Fruit fly (Drosophila melanogaster): ENCODE data around the gene Uros1.

The Uros1 gene

dm6 chrX:8900094-8900493, at the start of gene Uros1 (continued):
- no peak for TF ChIP-seq CG8290 (GFP tag; optimal IDR thresholded peaks at IDR 0.05)
- no peak for TF ChIP-seq CG8290 (tag; optimal IDR thresholded peaks at IDR 0.05)
- peak; percentile 5 for TF ChIP-seq Nf-YC (tag; optimal IDR thresholded peaks at IDR 0.05)
- TF ChIP-seq Rfx (GFP tag; IDR thresholded peaks at IDR 0.05): peak; percentile 55; the same call in 1 of the 2 replicates
- TF ChIP-seq ci (GFP tag; IDR thresholded peaks at IDR 0.05): peak; percentile 62; the same call in 1 of the 3 replicates
- peak; percentile 17 for TF ChIP-seq bab2 (GFP tag; optimal IDR thresholded peaks at IDR 0.05)
- TF ChIP-seq CG11696 (GFP tag; IDR thresholded peaks at IDR 0.05): 0 out of 2 replicates have a peak, but pooled peaks have one; percentile 41
- no peak for TF ChIP-seq vnd (GFP tag; IDR thresholded peaks at IDR 0.05; ENCODE audit: partially characterized antibody)
- no peak for TF ChIP-seq en (GFP tag; optimal IDR thresholded peaks at IDR 0.05)
- peak; percentile 51 for TF ChIP-seq BEAF-32 (GFP tag; optimal IDR thresholded peaks at IDR 0.05)
- no peak for TF ChIP-seq Hr78 (GFP tag; optimal IDR thresholded peaks at IDR 0.05)
- TF ChIP-seq zf30C (GFP tag; optimal IDR thresholded peaks at IDR 0.05): no peak
- TF ChIP-seq CG6791 (GFP tag; IDR thresholded peaks at IDR 0.05; ENCODE audit: partially characterized antibody): no peak
- no peak for TF ChIP-seq Hr39 (optimal IDR thresholded peaks at IDR 0.05)
- TF ChIP-seq CG15514 (GFP tag; optimal IDR thresholded peaks at IDR 0.05): peak; percentile 35
- no peak for TF ChIP-seq CG8478 (optimal IDR thresholded peaks at IDR 0.05)
- peak; percentile 63; the same call in 1 of the 2 replicates for TF ChIP-seq CG32772 (GFP tag; IDR thresholded peaks at IDR 0.05)
- no peak for TF ChIP-seq Hmr (GFP tag; optimal IDR thresholded peaks at IDR 0.05)
- no peak for TF ChIP-seq pan (optimal IDR thresholded peaks at IDR 0.05)
- TF ChIP-seq pan (GFP tag; optimal IDR thresholded peaks at IDR 0.05 in 1 of 2, IDR thresholded peaks at IDR 0.05 in 1 of 2): peak in 1 of 2 experiments; percentile 74
- no peak for TF ChIP-seq so (GFP tag; IDR thresholded peaks at IDR 0.05)
- no peak for TF ChIP-seq cwo (GFP tag; optimal IDR thresholded peaks at IDR 0.05)
- TF ChIP-seq CTCF (GFP tag; optimal IDR thresholded peaks at IDR 0.05): no peak
- no peak for TF ChIP-seq pros (GFP tag; optimal IDR thresholded peaks at IDR 0.05)
- TF ChIP-seq toy (GFP tag; IDR thresholded peaks at IDR 0.05): 0 out of 2 replicates have a peak, but pooled peaks have one; percentile 20
- peak; percentile 20 for TF ChIP-seq Sry-δ (GFP tag; optimal IDR thresholded peaks at IDR 0.05)
- TF ChIP-seq dysf (GFP tag; IDR thresholded peaks at IDR 0.05): 0 out of 3 replicates have a peak, but pooled peaks have one; percentile 12
- no peak for TF ChIP-seq ato (GFP tag; IDR thresholded peaks at IDR 0.05; ENCODE audit: partially characterized antibody)
- no peak; the same call in 2 of the 3 replicates for TF ChIP-seq CG7357 (GFP tag; IDR thresholded peaks at IDR 0.05)
- no peak for TF ChIP-seq CG10565 (GFP tag; optimal IDR thresholded peaks at IDR 0.05)
- peak; percentile 26 for TF ChIP-seq grau (tag; optimal IDR thresholded peaks at IDR 0.05)
- no peak for TF ChIP-seq hkb (optimal IDR thresholded peaks at IDR 0.05)
- peak; percentile 47; the same call in 1 of the 2 replicates for TF ChIP-seq hkb (GFP tag; IDR thresholded peaks at IDR 0.05)
- TF ChIP-seq CG18619 (GFP tag; optimal IDR thresholded peaks at IDR 0.05): no peak
- no peak for TF ChIP-seq gro (GFP tag; optimal IDR thresholded peaks at IDR 0.05)
- TF ChIP-seq peb (GFP tag; IDR thresholded peaks at IDR 0.05): 0 out of 2 replicates have a peak, but pooled peaks have one; percentile 24
- TF ChIP-seq CG32767 (GFP tag; IDR thresholded peaks at IDR 0.05): no peak; the same call in 1 of the 2 replicates
- no peak for TF ChIP-seq ERR (GFP tag; optimal IDR thresholded peaks at IDR 0.05)
- no peak for TF ChIP-seq CG43689 (GFP tag; IDR thresholded peaks at IDR 0.05)
- 0 out of 3 replicates have a peak, but pooled peaks have one; percentile 37 for TF ChIP-seq CG11093 (GFP tag; IDR thresholded peaks at IDR 0.05)
- no peak; the same call in 2 of the 3 replicates for TF ChIP-seq CG14050 (GFP tag; IDR thresholded peaks at IDR 0.05)
- peak; percentile 47 for TF ChIP-seq sob (GFP tag; IDR thresholded peaks at IDR 0.05)
- TF ChIP-seq Ets97D (GFP tag; optimal IDR thresholded peaks at IDR 0.05): peak; percentile 14
- TF ChIP-seq pum (GFP tag; optimal IDR thresholded peaks at IDR 0.05): no peak
- no peak for TF ChIP-seq Pdp1 (GFP tag; optimal IDR thresholded peaks at IDR 0.05)
- no peak for TF ChIP-seq amos (GFP tag; IDR thresholded peaks at IDR 0.05; ENCODE audit: partially characterized antibody)
- peak; percentile 48 for TF ChIP-seq CoRest (tag; optimal IDR thresholded peaks at IDR 0.05)
- TF ChIP-seq CG13775 (GFP tag; optimal IDR thresholded peaks at IDR 0.05): peak; percentile 32
- no peak for TF ChIP-seq nerfin-2 (GFP tag; IDR thresholded peaks at IDR 0.05; ENCODE audit: partially characterized antibody)
- TF ChIP-seq twi (tag; optimal IDR thresholded peaks at IDR 0.05): no peak
- peak; percentile 38 for TF ChIP-seq CG17829 (tag; optimal IDR thresholded peaks at IDR 0.05)
- TF ChIP-seq Sin3A (optimal IDR thresholded peaks at IDR 0.05): no peak
- peak; percentile 85 for TF ChIP-seq MBD-R2 (GFP tag; IDR thresholded peaks at IDR 0.05)

Measured in whole organism, embryonic.